Fruit fly (Drosophila melanogaster): ENCODE data around the gene fng.

DNA sequence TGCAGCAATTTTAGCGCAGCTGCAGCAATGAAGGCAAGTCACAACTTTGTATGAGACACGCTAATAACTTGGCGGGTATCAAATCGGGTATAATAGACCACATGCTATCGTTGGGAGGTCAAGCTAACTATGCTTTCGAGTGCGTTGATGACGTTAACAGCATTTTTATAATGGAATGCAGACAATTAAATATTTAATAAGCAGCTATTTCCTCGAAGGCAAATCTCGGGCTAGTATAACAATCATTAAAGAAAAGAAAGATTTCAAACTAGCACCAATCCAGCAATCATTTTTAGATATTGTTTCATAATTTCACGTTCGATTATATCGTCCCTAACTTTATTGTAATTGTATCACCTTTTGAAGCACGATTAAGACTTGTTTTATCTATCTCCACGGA, 31.2 kb upstream of the fng start:
- TF ChIP-seq dmrt93B (GFP tag; optimal IDR thresholded peaks at IDR 0.05) (no peak), rgr (GFP tag; optimal IDR thresholded peaks at IDR 0.05) (no peak)
